Worm (Caenorhabditis elegans) whole organism, late embryonic: Measurements from ENCODE around the gene F46H5.2.

Experiments
- C08G9.2 ChIP-seq: sonication (generic microtip); optimal IDR thresholded peaks from 2 replicates; lab custom pipeline; 2016; ENCODE audit warnings: mild to moderate bottlenecking, missing genetic modification characterization, moderate library complexity, missing compliant biosample characterization
- C38D4.7 ChIP-seq: fragments of 200-800 bp; sonication (Bioruptor generic); optimal IDR thresholded peaks from 2 replicates; lab custom pipeline; 2018; ENCODE audit warnings: mild to moderate bottlenecking, missing genetic modification characterization, moderate library complexity, missing compliant biosample characterization
- K02D7.2 ChIP-seq: sonication (generic microtip); optimal IDR thresholded peaks from 2 replicates; lab custom pipeline; 2017; ENCODE audit warnings: mild to moderate bottlenecking, missing genetic modification characterization, missing compliant biosample characterization
- Y22D7AL.16 ChIP-seq: sonication (generic microtip); optimal IDR thresholded peaks from 2 replicates; lab custom pipeline; 2016; ENCODE audit warnings: missing genetic modification characterization, missing compliant biosample characterization
- ahr-1 ChIP-seq: sonication (generic microtip); optimal IDR thresholded peaks from 2 replicates; lab custom pipeline; 2016; ENCODE audit warnings: missing genetic modification characterization, missing compliant biosample characterization
- ama-1 ChIP-seq: fragments of 150-350 bp; optimal IDR thresholded peaks from 2 replicates; lab custom pipeline; 2014
- ceh-14 ChIP-seq: sonication (generic microtip); optimal IDR thresholded peaks from 2 replicates; lab custom pipeline; 2016; ENCODE audit warnings: missing genotype, missing genetic modification characterization, missing compliant biosample characterization
- ceh-18 ChIP-seq: sonication (generic microtip); optimal IDR thresholded peaks from 2 replicates; lab custom pipeline; 2016; ENCODE audit warnings: missing genetic modification characterization, missing compliant biosample characterization
- ceh-19 ChIP-seq: fragments of 200-800 bp; sonication (Bioruptor generic); optimal IDR thresholded peaks from 2 replicates; lab custom pipeline; 2018; ENCODE audit warnings: mild to moderate bottlenecking, missing genetic modification characterization, missing compliant biosample characterization
- ceh-24 ChIP-seq: sonication (generic microtip); optimal IDR thresholded peaks from 2 replicates; lab custom pipeline; 2016; ENCODE audit warnings: mild to moderate bottlenecking, missing genetic modification characterization, missing compliant biosample characterization
- ceh-30 ChIP-seq: fragments of 150-350 bp; optimal IDR thresholded peaks from 2 replicates; lab custom pipeline; 2014; ENCODE audit warnings: missing biosample characterization, missing genetic modification characterization
- ceh-31 ChIP-seq: sonication (generic microtip); optimal IDR thresholded peaks from 2 replicates; lab custom pipeline; 2016; ENCODE audit warnings: missing genetic modification characterization, missing compliant biosample characterization
- ceh-48 ChIP-seq: sonication (generic microtip); optimal IDR thresholded peaks from 2 replicates; lab custom pipeline; 2016; ENCODE audit warnings: missing genetic modification characterization, inconsistent platforms, missing compliant biosample characterization
- ceh-6 ChIP-seq: fragments of 200-800 bp; sonication (Bioruptor generic); optimal IDR thresholded peaks from 2 replicates; lab custom pipeline; 2018; ENCODE audit warnings: mild to moderate bottlenecking, missing genetic modification characterization, missing compliant biosample characterization
- dmd-4 ChIP-seq: sonication (generic microtip); optimal IDR thresholded peaks from 2 replicates; lab custom pipeline; 2016; ENCODE audit warnings: borderline replicate concordance, missing genetic modification characterization, missing compliant biosample characterization
- elt-2 ChIP-seq: sonication (generic microtip); optimal IDR thresholded peaks from 2 replicates; lab custom pipeline; 2016; ENCODE audit warnings: missing genetic modification reagents, missing genetic modification characterization, missing compliant biosample characterization
- ets-4 ChIP-seq: sonication (generic microtip); optimal IDR thresholded peaks from 2 replicates; lab custom pipeline; 2016; ENCODE audit warnings: missing genetic modification characterization, missing compliant biosample characterization
- eyg-1 ChIP-seq: sonication (generic microtip); optimal IDR thresholded peaks from 2 replicates; lab custom pipeline; 2016; ENCODE audit warnings: missing genotype, missing genetic modification characterization, missing compliant biosample characterization
- hlh-30 ChIP-seq: sonication (generic microtip); optimal IDR thresholded peaks from 2 replicates; lab custom pipeline; 2017; ENCODE audit warnings: antibody characterized with exemption, missing genetic modification characterization, missing compliant biosample characterization; ENCODE audit not compliant: insufficient read depth
- hlh-6 ChIP-seq: sonication (generic microtip); optimal IDR thresholded peaks from 2 replicates; lab custom pipeline; 2016; ENCODE audit warnings: missing genotype, missing genetic modification characterization, missing compliant biosample characterization
- hlh-8 ChIP-seq: sonication (generic microtip); optimal IDR thresholded peaks from 2 replicates; lab custom pipeline; 2016; ENCODE audit warnings: missing genotype, missing genetic modification characterization, missing compliant biosample characterization
- lim-6 ChIP-seq: sonication (generic microtip); optimal IDR thresholded peaks from 2 replicates; lab custom pipeline; 2016; ENCODE audit warnings: missing genetic modification characterization, missing compliant biosample characterization
- lin-11 ChIP-seq: fragments of 200-800 bp; sonication (Bioruptor generic); optimal IDR thresholded peaks from 2 replicates; lab custom pipeline; 2018; ENCODE audit warnings: mild to moderate bottlenecking, missing genetic modification characterization, missing compliant biosample characterization
- madf-2 ChIP-seq: sonication (generic microtip); optimal IDR thresholded peaks from 2 replicates; lab custom pipeline; 2017; ENCODE audit warnings: missing genetic modification characterization, missing compliant biosample characterization
- npax-4 ChIP-seq: sonication (generic microtip); optimal IDR thresholded peaks from 2 replicates; lab custom pipeline; 2016; ENCODE audit warnings: missing genetic modification characterization, missing compliant biosample characterization
- odd-2 ChIP-seq: sonication (generic microtip); optimal IDR thresholded peaks from 2 replicates; lab custom pipeline; 2017; ENCODE audit warnings: antibody characterized with exemption, mild to moderate bottlenecking, missing genetic modification characterization, missing compliant biosample characterization
- pha-4 ChIP-seq: fragments of 150-350 bp; optimal IDR thresholded peaks from 2 replicates; lab custom pipeline; 2018; ENCODE audit warnings: missing biosample characterization, missing genetic modification reagents, missing genetic modification characterization
- pqm-1 ChIP-seq: sonication (generic microtip); optimal IDR thresholded peaks from 2 replicates; lab custom pipeline; 2016; ENCODE audit warnings: missing genetic modification characterization, missing compliant biosample characterization
- sdc-2 ChIP-seq: sonication (generic microtip); optimal IDR thresholded peaks from 2 replicates; lab custom pipeline; 2016; ENCODE audit warnings: missing genotype, missing genetic modification characterization, missing compliant biosample characterization
- sox-4 ChIP-seq: sonication (generic microtip); optimal IDR thresholded peaks from 2 replicates; lab custom pipeline; 2017; ENCODE audit warnings: mild to moderate bottlenecking, missing genetic modification characterization, inconsistent platforms, missing compliant biosample characterization
- tbx-2 ChIP-seq: sonication (generic microtip); optimal IDR thresholded peaks from 2 replicates; lab custom pipeline; 2016; ENCODE audit warnings: missing genetic modification characterization, missing compliant biosample characterization
- unc-42 ChIP-seq: sonication (generic microtip); optimal IDR thresholded peaks from 2 replicates; lab custom pipeline; 2016; ENCODE audit warnings: missing genotype, missing genetic modification characterization, missing compliant biosample characterization
- zip-5 ChIP-seq: sonication (generic microtip); optimal IDR thresholded peaks from 2 replicates; lab custom pipeline; 2016; ENCODE audit warnings: missing genetic modification characterization, missing compliant biosample characterization

The F46H5.2 gene

ce11 chrX:7313236-7313635 is 47.8 kb downstream of the F46H5.2 start:
- TF ChIP-seq odd-2 (tag; lab: Kevin White, UChicago) = no peak
- TF ChIP-seq pha-4 = no peak
- TF ChIP-seq ceh-30 (tag; lab: Kevin White, UChicago) = no peak
- TF ChIP-seq dmd-4 (tag; lab: Kevin White, UChicago) = no peak
- TF ChIP-seq lin-11 (tag; lab: Kevin White, UChicago) = no peak
- no peak for TF ChIP-seq madf-2 (tag; lab: Kevin White, UChicago)
- TF ChIP-seq ceh-14 = no peak
- no peak for TF ChIP-seq C08G9.2 (tag; lab: Kevin White, UChicago)
- TF ChIP-seq pqm-1 (tag; lab: Kevin White, UChicago) = no peak
- TF ChIP-seq, all 69 proteins: peak for 0

- TF ChIP-seq ceh-48 (tag; lab: Kevin White, UChicago) (no peak), ahr-1 (tag; lab: Kevin White, UChicago) (no peak), ets-4 (tag; lab: Kevin White, UChicago) (no peak), ama-1 (no peak), hlh-30 (tag; lab: Kevin White, UChicago) (no peak), hlh-6 (no peak), K02D7.2 (no peak), zip-5 (no peak), ceh-24 (tag; lab: Kevin White, UChicago) (no peak), tbx-2 (no peak), eyg-1 (no peak), sdc-2 (tag; lab: Kevin White, UChicago) (no peak), ceh-6 (no peak), unc-42 (no peak), dmd-4 (tag; lab: Kevin White, UChicago) (no peak), npax-4 (tag; lab: Kevin White, UChicago) (no peak), sox-4 (tag; lab: Kevin White, UChicago) (no peak), hlh-8 (no peak)
- TF ChIP-seq, all 69 proteins: peak for 0
These were observed 49.1 kb downstream of the F46H5.2 start for ce11 chrX:7314564-7314963.

- TF ChIP-seq ceh-18 (tag; lab: Kevin White, UChicago) = no peak
- peak; percentile 10 for TF ChIP-seq elt-2 (tag; lab: Kevin White, UChicago)
- no peak for TF ChIP-seq lim-6 (tag; lab: Kevin White, UChicago)
- TF ChIP-seq, all 69 proteins: peak for 1
These were observed 49.9 kb downstream of the F46H5.2 start, which contains the start of gene spp-3 for ce11 chrX:7315329-7315728. Gene spp-3 (minus strand): TSS chrX:7315353.

ce11 chrX:7316485-7317391 is 51.3 kb downstream of the F46H5.2 start, which contains the start of the genes spp-2 and spp-6:
Gene spp-2 (minus strand): TSS chrX:7316818.
Gene spp-6 (plus strand): TSS chrX:7317341.
- no peak for TF ChIP-seq ceh-6
- TF ChIP-seq ceh-31 (tag; lab: Kevin White, UChicago) = no peak
- no peak for TF ChIP-seq C38D4.7
- no peak for TF ChIP-seq Y22D7AL.16 (tag; lab: Kevin White, UChicago)
- no peak for TF ChIP-seq eyg-1
- no peak for TF ChIP-seq ceh-48 (tag; lab: Kevin White, UChicago)
- no peak for TF ChIP-seq ahr-1 (tag; lab: Kevin White, UChicago)
- TF ChIP-seq C08G9.2 (tag; lab: Kevin White, UChicago) = no peak
- TF ChIP-seq ets-4 (tag; lab: Kevin White, UChicago) = no peak
- no peak for TF ChIP-seq ceh-19 (GFP tag; lab: Kevin White, UChicago)
- TF ChIP-seq, all 69 proteins: peak for 0
